Worm (Caenorhabditis elegans) whole organism, L3 larva: ENCODE measurements around the gene twk-32.

Source experiments
- ceh-16 ChIP-seq: sonication (generic microtip); optimal IDR thresholded peaks from 2 replicates; lab custom pipeline; 2017; ENCODE audit warnings: missing biosample characterization, missing genetic modification characterization
- fos-1 ChIP-seq: fragments of 150-350 bp; optimal IDR thresholded peaks from 2 replicates; lab custom pipeline; 2014; ENCODE audit warnings: missing biosample characterization, missing genetic modification characterization
- nfya-1 ChIP-seq: sonication (generic microtip); optimal IDR thresholded peaks from 2 replicates; lab custom pipeline; 2017; ENCODE audit warnings: missing genetic modification characterization, mild to moderate bottlenecking, missing compliant biosample characterization, antibody characterized with exemption, moderate library complexity; ENCODE audit not compliant: insufficient read depth
- skn-1 ChIP-seq: fragments of 150-350 bp; optimal IDR thresholded peaks from 2 replicates; lab custom pipeline; 2014; ENCODE audit warnings: missing biosample characterization, missing genetic modification characterization
- zag-1 ChIP-seq: fragments of 150-350 bp; optimal IDR thresholded peaks from 2 replicates; lab custom pipeline; 2014; ENCODE audit warnings: missing biosample characterization, missing genetic modification characterization
- ztf-11 ChIP-seq: fragments of 150-350 bp; optimal IDR thresholded peaks from 2 replicates; lab custom pipeline; 2014; ENCODE audit warnings: missing biosample characterization, missing genetic modification characterization

DNA sequence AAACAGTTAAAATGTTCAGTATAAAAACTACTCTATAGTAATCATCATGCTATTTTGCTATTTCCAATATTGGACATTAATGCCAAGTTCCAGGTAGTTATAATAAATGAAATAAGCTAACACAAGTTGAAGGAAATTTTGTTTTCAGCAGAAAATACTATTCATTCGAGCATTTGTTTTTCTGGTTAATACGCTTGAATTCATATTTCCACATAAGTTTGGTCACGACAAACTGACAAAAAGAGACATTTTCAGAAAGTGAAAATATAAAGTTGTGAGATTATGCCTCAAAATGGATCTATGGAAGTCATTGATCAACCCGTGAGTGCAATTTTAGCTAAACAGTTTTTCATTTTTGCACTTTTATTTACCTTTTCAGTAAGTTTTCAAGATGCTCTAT is 48.7 kb downstream of the twk-32 start, which contains the start of gene srx-131:
- TF ChIP-seq ceh-16 (tag; lab: Kevin White, UChicago) (no peak), zag-1 (tag; lab: Kevin White, UChicago) (no peak), nfya-1 (tag; lab: Kevin White, UChicago) (no peak), fos-1 (tag; lab: Kevin White, UChicago) (no peak), ztf-11 (no peak), skn-1 (tag; lab: Kevin White, UChicago) (no peak)
